Fruit fly (Drosophila melanogaster) whole organism, wandering third instar larva: ENCODE data around the gene CG16853.

Experiments
- HLH106 ChIP-seq: fragments of 200-800 bp; optimal IDR thresholded peaks from 3 replicates; lab custom pipeline; 2019; ENCODE audit warnings: missing biosample characterization, mild to moderate bottlenecking, missing genetic modification characterization, moderate library complexity
- Hnf4 ChIP-seq: fragments of 200-800 bp; sonication (Bioruptor generic); optimal IDR thresholded peaks from 2 replicates; lab custom pipeline; 2016; ENCODE audit warnings: missing biosample characterization, mild to moderate bottlenecking, missing genetic modification characterization
- Hr78 ChIP-seq: fragments of >200 bp; optimal IDR thresholded peaks from 2 replicates; lab custom pipeline; 2017; ENCODE audit warnings: missing biosample characterization, missing genetic modification characterization
- br ChIP-seq: fragments of 200-800 bp; sonication (Bioruptor generic); optimal IDR thresholded peaks from 2 replicates; lab custom pipeline; 2016; ENCODE audit warnings: missing biosample characterization, missing genetic modification characterization
- dl ChIP-seq, 2 experiments: fragments of 175-275, 200-275 bp in 1 of 2; fragments of 200-275 bp in 1 of 2; sonication (Bioruptor generic); optimal IDR thresholded peaks; lab custom pipeline; 2018; ENCODE audit warnings: mild to moderate bottlenecking in 2 of 2, missing biosample characterization in 2 of 2, missing genetic modification characterization in 2 of 2, moderate library complexity in 2 of 2; ENCODE audit not compliant: partially characterized antibody in 2 of 2, insufficient read depth in 1 of 2
- dsf ChIP-seq: sonication (Bioruptor generic); optimal IDR thresholded peaks from 2 replicates; lab custom pipeline; 2016; ENCODE audit warnings: missing biosample characterization, missing genetic modification characterization, borderline replicate concordance
- foxo ChIP-seq, 2 experiments: fragments of 200-800 bp; sonication (Bioruptor generic); optimal IDR thresholded peaks; 2 replicates in 1 of 2; 3 replicates in 1 of 2; lab custom pipeline; 2016 to 2017; ENCODE audit warnings: missing biosample characterization in 2 of 2, missing genetic modification characterization in 2 of 2
- sage ChIP-seq: fragments of 200-800 bp; sonication (Bioruptor generic); optimal IDR thresholded peaks from 2 replicates; lab custom pipeline; 2016; ENCODE audit warnings: missing biosample characterization, mild to moderate bottlenecking, missing genetic modification characterization
- woc ChIP-seq: sonication (Bioruptor generic); optimal IDR thresholded peaks from 2 replicates; lab custom pipeline; 2016; ENCODE audit warnings: missing biosample characterization, mild to moderate bottlenecking, missing genetic modification characterization

DNA sequence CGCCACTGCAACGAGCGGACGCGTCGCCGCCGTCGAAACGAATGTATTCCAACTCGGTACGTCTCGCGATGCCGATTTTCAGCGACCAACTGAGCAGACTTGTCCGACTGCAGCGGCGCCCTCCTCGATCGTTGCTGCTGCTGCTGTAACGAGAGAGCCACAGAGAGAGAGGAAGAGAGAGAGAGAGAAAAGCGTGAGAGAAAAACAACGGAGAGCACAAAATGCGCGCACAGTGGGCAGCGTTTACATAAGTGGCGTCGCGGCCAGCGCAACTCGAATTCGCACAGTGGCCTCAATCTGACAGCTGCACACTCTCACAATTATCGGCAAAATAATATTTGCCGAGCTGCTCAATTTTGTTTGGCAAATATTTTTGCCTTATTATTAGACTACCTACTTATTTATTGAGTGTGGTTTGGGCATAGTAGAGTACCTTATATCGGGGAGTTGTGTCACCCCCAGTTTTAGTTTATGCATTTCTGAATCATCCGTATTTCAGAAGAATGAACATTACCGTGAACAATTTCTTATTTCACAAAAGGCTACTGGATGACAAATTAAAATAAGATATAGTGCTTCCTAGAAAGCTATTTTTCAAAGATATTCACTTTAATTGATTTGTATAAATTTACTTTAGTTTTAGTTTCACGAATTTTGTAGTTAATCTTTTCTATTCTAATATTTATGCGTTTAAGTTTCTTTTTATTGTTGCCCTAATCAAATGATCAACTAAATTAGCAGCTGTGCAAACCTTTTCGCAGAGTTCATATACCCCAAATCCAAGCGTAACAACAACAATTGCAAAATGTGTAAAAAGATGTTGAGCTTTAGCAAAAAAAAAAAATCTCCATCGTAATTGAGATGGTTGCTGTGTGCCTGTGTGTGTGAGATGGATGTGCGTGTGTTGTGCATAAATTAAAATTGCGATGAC lies 28.5 kb upstream of the CG16853 start:
- TF ChIP-seq br (GFP tag; lab: Kevin White, UChicago) (peak; percentile 66), sage (GFP tag; lab: Kevin White, UChicago) (peak; percentile 42), woc (peak; percentile 87), Hr78 (GFP tag; lab: Kevin White, UChicago) (no peak), foxo (GFP tag; optimal IDR thresholded peaks at IDR 0.05; lab: Kevin White, UChicago) (peak in 1 of 2 experiments; percentile 75), dsf (GFP tag; lab: Kevin White, UChicago) (no peak), dl (GFP tag; optimal IDR thresholded peaks at IDR 0.05; lab: Kevin White, UChicago; ENCODE audit: insufficient read depth in 1 of 2, partially characterized antibody in 2 of 2) (peak; percentile 98 to 99), Hnf4 (GFP tag; lab: Kevin White, UChicago) (peak; percentile 75), HLH106 (peak; percentile 74)
